Worm (Caenorhabditis elegans) whole organism, early embryonic: ENCODE data around the gene gcs-1.

Experiments
- ama-1 ChIP-seq: fragments of 150-350 bp; optimal IDR thresholded peaks from 2 replicates; lab custom pipeline; 2014
- ceh-36 ChIP-seq: sonication (generic microtip); optimal IDR thresholded peaks from 2 replicates; lab custom pipeline; 2016; ENCODE audit warnings: missing genetic modification characterization, inconsistent platforms, missing compliant biosample characterization
- ets-7 ChIP-seq: sonication (generic microtip); optimal IDR thresholded peaks from 2 replicates; lab custom pipeline; 2016; ENCODE audit warnings: missing genotype, missing genetic modification characterization, missing compliant biosample characterization
- hnd-1 ChIP-seq: sonication (generic microtip); optimal IDR thresholded peaks from 2 replicates; lab custom pipeline; 2016; ENCODE audit warnings: missing genetic modification characterization, missing compliant biosample characterization
- scrt-1 ChIP-seq: fragments of 200-800 bp; sonication (Bioruptor generic); IDR thresholded peaks from 2 replicates; pipeline ENCODE4 v1.3.6; 2022; ENCODE audit warnings: missing genetic modification characterization, missing compliant biosample characterization
- sea-1 ChIP-seq: fragments of 200-800 bp; sonication (Bioruptor generic); conservative IDR thresholded peaks from 2 replicates; pipeline ENCODE4 v1.3.6; 2022; ENCODE audit warnings: missing genetic modification characterization, missing compliant biosample characterization
- tra-4 ChIP-seq: sonication (generic microtip); optimal IDR thresholded peaks from 2 replicates; lab custom pipeline; 2017; ENCODE audit warnings: missing genetic modification characterization, missing compliant biosample characterization

DNA sequence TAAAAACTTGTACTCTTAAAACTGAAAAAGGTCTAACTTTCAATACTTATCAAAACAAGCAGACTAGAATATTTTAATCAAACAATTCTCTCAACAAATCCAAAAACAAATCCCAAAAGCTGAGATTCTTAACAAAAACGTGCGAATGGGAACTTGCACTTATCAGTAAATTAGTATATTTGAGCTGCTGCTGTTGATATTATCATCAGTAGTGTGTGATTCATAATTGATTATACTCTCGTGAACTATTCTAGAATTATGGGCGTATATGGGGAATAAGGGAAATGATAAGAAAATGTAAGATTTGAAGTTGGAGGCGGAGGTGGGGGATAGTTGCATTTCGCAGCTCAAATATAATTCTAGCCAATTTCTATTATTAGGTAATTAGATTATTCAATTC is 23.9 kb downstream of the gcs-1 start:
- no peak for TF ChIP-seq tra-4 (tag; lab: Kevin White, UChicago)
- no peak for TF ChIP-seq ets-7 (tag; lab: Kevin White, UChicago)
- no peak for TF ChIP-seq ceh-36 (tag; lab: Kevin White, UChicago)
- TF ChIP-seq ama-1: no peak
- TF ChIP-seq scrt-1 (GFP tag; lab: Robert Waterston, UW): no peak
- TF ChIP-seq sea-1 (GFP tag; lab: Robert Waterston, UW): no peak
- no peak for TF ChIP-seq hnd-1 (tag; lab: Kevin White, UChicago)
